Worm (Caenorhabditis elegans) whole organism, midembryonic: ENCODE results near the gene srw-32.

Experiments
- T22C8.4 ChIP-seq: fragments of 200-800 bp; sonication (Bioruptor generic); IDR thresholded peaks from 2 replicates; pipeline ENCODE4 v1.3.6; 2022; ENCODE audit warnings: missing genetic modification characterization, missing compliant biosample characterization
- klf-2 ChIP-seq: fragments of 200-800 bp; sonication (Bioruptor generic); conservative IDR thresholded peaks from 2 replicates; pipeline ENCODE4 v1.3.6; 2022; ENCODE audit warnings: missing genetic modification reagents, missing genetic modification characterization, missing compliant biosample characterization
- med-1 ChIP-seq: sonication (generic microtip); optimal IDR thresholded peaks from 2 replicates; lab custom pipeline; 2017; ENCODE audit warnings: missing genetic modification characterization, mild to moderate bottlenecking, missing compliant biosample characterization, antibody characterized with exemption, missing genetic modification reagents; ENCODE audit not compliant: insufficient read depth
- ref-1 ChIP-seq: fragments of 200-800 bp; sonication (Bioruptor generic); conservative IDR thresholded peaks from 2 replicates; pipeline ENCODE4 v1.3.6; 2022; ENCODE audit warnings: missing genetic modification reagents, missing genetic modification characterization, missing compliant biosample characterization
- tab-1 ChIP-seq: fragments of 200-800 bp; sonication (Bioruptor generic); IDR thresholded peaks from 2 replicates; pipeline ENCODE4 v1.3.6; 2022; ENCODE audit warnings: missing genetic modification characterization, missing compliant biosample characterization

ce11 chrV:17531410-17531809 is 22.8 kb downstream of the srw-32 start, which contains the start of gene C18D4.4:
- TF ChIP-seq med-1 (GFP tag; lab: Kevin White, UChicago), result no peak
- TF ChIP-seq ref-1 (GFP tag; lab: Robert Waterston, UW), result no peak
- no peak for TF ChIP-seq klf-2 (GFP tag; lab: Robert Waterston, UW)
- TF ChIP-seq T22C8.4 (GFP tag; lab: Robert Waterston, UW), result no peak
- no peak for TF ChIP-seq tab-1 (GFP tag; lab: Robert Waterston, UW)
